Worm (Caenorhabditis elegans): ENCODE measurements around the gene otub-4.
A peak's percentile ranks its signal among the peaks of the same experiment; 100 is the strongest.

The otub-4 gene

DNA sequence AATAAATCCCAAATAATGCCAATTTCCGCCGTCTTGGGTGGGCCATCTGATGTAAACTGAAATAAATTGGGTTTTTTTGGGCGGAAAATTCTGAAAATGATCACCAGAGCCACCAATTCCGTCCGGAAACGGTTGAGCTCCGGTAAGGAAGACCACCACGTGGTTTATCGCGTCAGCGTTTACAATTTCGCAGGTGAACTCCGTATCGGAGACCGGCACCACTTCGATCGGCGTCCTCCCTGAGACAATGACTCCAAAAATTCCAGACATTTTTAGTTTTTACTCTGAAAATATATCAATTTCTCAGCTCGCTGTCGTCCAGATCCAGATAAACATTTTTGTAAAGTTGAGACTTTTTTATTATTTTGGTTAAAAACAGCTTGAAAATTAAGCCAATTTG, 41.3 kb downstream of the otub-4 start, which contains the start of gene F42A6.6:
TSS of gene F42A6.6 (minus strand) at position 289 of the 400 bp plus-strand sequence.
- TF ChIP-seq zip-2 (tag; optimal IDR thresholded peaks at IDR 0.05) = no peak
- no peak for TF ChIP-seq daf-8 (GFP tag; IDR thresholded peaks at IDR 0.05)
- TF ChIP-seq ztf-7 (tag; optimal IDR thresholded peaks at IDR 0.05) = no peak
- no peak for TF ChIP-seq mdl-1 (tag; optimal IDR thresholded peaks at IDR 0.05)
- no peak for TF ChIP-seq dmd-8 (GFP tag; IDR thresholded peaks at IDR 0.05)
- TF ChIP-seq ceh-32 (tag; optimal IDR thresholded peaks at IDR 0.05; ENCODE audit: poor library complexity) = no peak
- no peak for TF ChIP-seq zag-1 (tag; optimal IDR thresholded peaks at IDR 0.05)
- TF ChIP-seq hif-1 (tag; optimal IDR thresholded peaks at IDR 0.05) = peak in 1 of 2 experiments; percentile 17
- TF ChIP-seq zip-11 (GFP tag; IDR thresholded peaks at IDR 0.05) = no peak
- TF ChIP-seq daf-16 (GFP tag; optimal IDR thresholded peaks at IDR 0.05) = peak in 1 of 2 experiments; percentile 22
- TF ChIP-seq daf-16 (tag; optimal IDR thresholded peaks at IDR 0.05) = peak; percentile 30
- TF ChIP-seq php-3 (GFP tag; IDR thresholded peaks at IDR 0.05) = 0 out of 2 replicates have a peak, but pooled peaks have one; percentile 42
- TF ChIP-seq T26A8.4 (GFP tag; IDR thresholded peaks at IDR 0.05) = peak; percentile 87
- peak; percentile 69 for TF ChIP-seq Y48G9A.11 (GFP tag; IDR thresholded peaks at IDR 0.05)
- no peak for TF ChIP-seq ceh-62 (tag; optimal IDR thresholded peaks at IDR 0.05)
- TF ChIP-seq hlh-11 (tag; optimal IDR thresholded peaks at IDR 0.05) = peak; percentile 43
- peak; percentile 42 for TF ChIP-seq dmd-6 (GFP tag; IDR thresholded peaks at IDR 0.05)
- TF ChIP-seq pqm-1 (tag; optimal IDR thresholded peaks at IDR 0.05) = no peak
- no peak for TF ChIP-seq lin-29 (GFP tag; IDR thresholded peaks at IDR 0.05)
- TF ChIP-seq unc-39 (tag; optimal IDR thresholded peaks at IDR 0.05) = no peak
- no peak; the same call in 1 of the 2 replicates for TF ChIP-seq set-16 (GFP tag; IDR thresholded peaks at IDR 0.05)
- TF ChIP-seq lin-39 (tag; optimal IDR thresholded peaks at IDR 0.05) = no peak
- peak; percentile 69 for TF ChIP-seq spr-1 (tag; optimal IDR thresholded peaks at IDR 0.05)
- TF ChIP-seq aly-2 (tag; optimal IDR thresholded peaks at IDR 0.05) = no peak
- TF ChIP-seq hlh-30 (tag; optimal IDR thresholded peaks at IDR 0.05; ENCODE audit: insufficient read depth) = no peak
- TF ChIP-seq nhr-28 (tag; optimal IDR thresholded peaks at IDR 0.05) = no peak
- TF ChIP-seq ZK337.2 (GFP tag; IDR thresholded peaks at IDR 0.05) = no peak
- TF ChIP-seq lin-1 (GFP tag; IDR thresholded peaks at IDR 0.05) = no peak; the same call in 1 of the 2 replicates
- TF ChIP-seq egl-43 (GFP tag; IDR thresholded peaks at IDR 0.05) = peak; percentile 87
- 0 out of 2 replicates have a peak, but pooled peaks have one; percentile 33 for TF ChIP-seq F26F4.8 (GFP tag; conservative IDR thresholded peaks at IDR 0.05)
- no peak for TF ChIP-seq ceh-82 (tag; optimal IDR thresholded peaks at IDR 0.05)
- no peak for TF ChIP-seq unc-62 (GFP tag; optimal IDR thresholded peaks at IDR 0.05 in 1 of 2)
- no peak for TF ChIP-seq unc-62 (tag; optimal IDR thresholded peaks at IDR 0.05)
- peak; percentile 71 for TF ChIP-seq snpc-1.2 (GFP tag; IDR thresholded peaks at IDR 0.05)
- TF ChIP-seq D1046.2 (GFP tag; IDR thresholded peaks at IDR 0.05) = no peak
- no peak for TF ChIP-seq ceh-28 (tag; optimal IDR thresholded peaks at IDR 0.05)
- no peak for TF ChIP-seq sdz-12 (GFP tag; optimal IDR thresholded peaks at IDR 0.05)
- no peak for TF ChIP-seq zfp-2 (tag; optimal IDR thresholded peaks at IDR 0.05)
- TF ChIP-seq tra-1 (GFP tag; IDR thresholded peaks at IDR 0.05) = 0 out of 2 replicates have a peak, but pooled peaks have one; percentile 22
- TF ChIP-seq attf-4 (tag; optimal IDR thresholded peaks at IDR 0.05) = no peak
- TF ChIP-seq nhr-102 (tag; optimal IDR thresholded peaks at IDR 0.05) = peak; percentile 62
- no peak for TF ChIP-seq skn-1 (tag; optimal IDR thresholded peaks at IDR 0.05)
- TF ChIP-seq snpc-4 (tag; optimal IDR thresholded peaks at IDR 0.05) = no peak
- TF ChIP-seq dmd-9 (GFP tag; IDR thresholded peaks at IDR 0.05) = no peak
- TF ChIP-seq ctbp-1 (GFP tag; IDR thresholded peaks at IDR 0.05) = peak; percentile 36; the same call in 1 of the 2 replicates
- TF ChIP-seq nhr-237 (tag; optimal IDR thresholded peaks at IDR 0.05) = no peak
- no peak for TF ChIP-seq nhr-10 (tag; optimal IDR thresholded peaks at IDR 0.05)
- TF ChIP-seq dve-1 (tag; optimal IDR thresholded peaks at IDR 0.05; ENCODE audit: insufficient read depth) = peak; percentile 34
- TF ChIP-seq lin-38 (GFP tag; IDR thresholded peaks at IDR 0.05) = peak; percentile 84
- peak; percentile 91 for TF ChIP-seq arid-1 (GFP tag; conservative IDR thresholded peaks at IDR 0.05)
- TF ChIP-seq hmg-1.1 (GFP tag; IDR thresholded peaks at IDR 0.05) = no peak
- no peak for TF ChIP-seq nhr-11 (tag; optimal IDR thresholded peaks at IDR 0.05)

Data from whole organism, L4 larva.